Worm (Caenorhabditis elegans) whole organism, midembryonic: ENCODE measurements around the gene Y9C2UA.1.

ENCODE experiments used
- flt-1 ChIP-seq: fragments of 200-800 bp; sonication (Bioruptor generic); IDR thresholded peaks from 2 replicates; pipeline ENCODE4 v1.3.6; 2022; ENCODE audit warnings: missing genetic modification characterization, missing compliant biosample characterization
- klf-2 ChIP-seq: fragments of 200-800 bp; sonication (Bioruptor generic); conservative IDR thresholded peaks from 2 replicates; pipeline ENCODE4 v1.3.6; 2022; ENCODE audit warnings: missing genetic modification reagents, missing genetic modification characterization, missing compliant biosample characterization
- tab-1 ChIP-seq: fragments of 200-800 bp; sonication (Bioruptor generic); IDR thresholded peaks from 2 replicates; pipeline ENCODE4 v1.3.6; 2022; ENCODE audit warnings: missing genetic modification characterization, missing compliant biosample characterization

- TF ChIP-seq tab-1 (GFP tag; lab: Robert Waterston, UW), result no peak
- no peak for TF ChIP-seq klf-2 (GFP tag; lab: Robert Waterston, UW)
- no peak for TF ChIP-seq flt-1 (GFP tag; lab: Robert Waterston, UW)
Observed at ce11 chrII:9167730-9168129, 28.3 kb downstream of the Y9C2UA.1 start, which contains the start of gene T23G7.3.
